Fruit fly (Drosophila melanogaster) whole organism, embryonic: ENCODE measurements around the gene CG33796.

Experiments
- Atf3 ChIP-seq: fragments of 200-800 bp; sonication (Bioruptor generic); optimal IDR thresholded peaks from 3 replicates; lab custom pipeline; 2016; ENCODE audit warnings: missing biosample characterization, missing genetic modification characterization
- Awh ChIP-seq: fragments of 200-800 bp; sonication (Bioruptor generic); IDR thresholded peaks from 2 replicates; pipeline ENCODE4, ENCODE4 v1.3.6; 2022; ENCODE audit warnings: missing biosample characterization, missing genetic modification characterization
- CG12104 ChIP-seq: fragments of 200-800 bp; sonication (Bioruptor generic); optimal IDR thresholded peaks from 3 replicates; lab custom pipeline; 2016; ENCODE audit warnings: missing biosample characterization, missing genetic modification characterization
- CG12236 ChIP-seq: fragments of 200-800 bp; sonication (Bioruptor generic); optimal IDR thresholded peaks from 2 replicates; lab custom pipeline; 2016; ENCODE audit warnings: missing biosample characterization, missing genetic modification characterization
- CG14441 ChIP-seq: fragments of 200-800 bp; sonication (Bioruptor generic); IDR thresholded peaks from 2 replicates; pipeline ENCODE4 v1.3.6; 2022; ENCODE audit warnings: missing biosample characterization, missing genetic modification characterization
- CG14860 ChIP-seq: fragments of 200-800 bp; sonication (Bioruptor generic); IDR thresholded peaks from 3 replicates; pipeline ENCODE4 v1.3.6; 2022; ENCODE audit warnings: missing biosample characterization, missing genetic modification characterization; ENCODE audit not compliant: partially characterized antibody
- CG15011 ChIP-seq: fragments of 200-800 bp; sonication (Bioruptor generic); optimal IDR thresholded peaks from 3 replicates; lab custom pipeline; 2018; ENCODE audit warnings: missing biosample characterization, mild to moderate bottlenecking, missing genetic modification characterization
- CG15514 ChIP-seq: fragments of 200-800 bp; sonication (Bioruptor generic); optimal IDR thresholded peaks from 3 replicates; lab custom pipeline; 2017; ENCODE audit warnings: missing biosample characterization, missing genetic modification characterization, mild to moderate bottlenecking, moderate library complexity, missing genetic modification reagents
- CG16779 ChIP-seq: fragments of 200-800 bp; sonication (Bioruptor generic); IDR thresholded peaks from 2 replicates; pipeline ENCODE4 v1.3.6; 2022; ENCODE audit warnings: missing biosample characterization, missing genetic modification characterization
- CG16813 ChIP-seq: fragments of 200-800 bp; sonication (Bioruptor generic); IDR thresholded peaks from 3 replicates; pipeline ENCODE4 v1.3.6; 2022; ENCODE audit warnings: missing biosample characterization, missing genetic modification characterization; ENCODE audit not compliant: partially characterized antibody
- CG17359 ChIP-seq: fragments of 200-800 bp; sonication (Bioruptor generic); optimal IDR thresholded peaks from 3 replicates; lab custom pipeline; 2018; ENCODE audit warnings: missing biosample characterization, mild to moderate bottlenecking, missing genetic modification characterization, moderate library complexity
- CG17612 ChIP-seq: fragments of 200-800 bp; sonication (Bioruptor generic); IDR thresholded peaks from 2 replicates; pipeline ENCODE4 v1.3.6; 2022; ENCODE audit warnings: missing biosample characterization, missing genetic modification characterization
- CG17912 ChIP-seq: fragments of 200-800 bp; sonication (Bioruptor generic); optimal IDR thresholded peaks from 2 replicates; lab custom pipeline; 2018; ENCODE audit warnings: missing biosample characterization, mild to moderate bottlenecking, missing genetic modification characterization
- CG18262 ChIP-seq: fragments of 200-800 bp; optimal IDR thresholded peaks from 3 replicates; lab custom pipeline; 2019; ENCODE audit warnings: missing biosample characterization, mild to moderate bottlenecking, missing genetic modification characterization, moderate library complexity
- CG2199 ChIP-seq: fragments of 200-800 bp; sonication (Bioruptor generic); IDR thresholded peaks from 3 replicates; pipeline ENCODE4 v1.3.6; 2022; ENCODE audit warnings: missing biosample characterization, missing genetic modification characterization
- CG2202 ChIP-seq: fragments of 200-800 bp; sonication (Bioruptor generic); optimal IDR thresholded peaks from 2 replicates; lab custom pipeline; 2018; ENCODE audit warnings: missing biosample characterization, mild to moderate bottlenecking, missing genetic modification characterization
- CG2712 ChIP-seq: fragments of 200-800 bp; optimal IDR thresholded peaks from 3 replicates; lab custom pipeline; 2019; ENCODE audit warnings: missing biosample characterization, mild to moderate bottlenecking, missing genetic modification characterization, moderate library complexity
- CG2889 ChIP-seq: fragments of 200-800 bp; sonication (Bioruptor generic); IDR thresholded peaks from 3 replicates; pipeline ENCODE4 v1.3.6; 2022; ENCODE audit warnings: missing biosample characterization, missing genetic modification characterization
- CG31388 ChIP-seq: fragments of 200-800 bp; sonication (Bioruptor generic); optimal IDR thresholded peaks from 2 replicates; lab custom pipeline; 2016; ENCODE audit warnings: missing biosample characterization, missing genetic modification characterization
- CG34376 ChIP-seq: fragments of 200-800 bp; sonication (Bioruptor generic); optimal IDR thresholded peaks from 2 replicates; lab custom pipeline; 2018; ENCODE audit warnings: missing biosample characterization, mild to moderate bottlenecking, missing genetic modification characterization
- CG4328 ChIP-seq: fragments of 200-800 bp; sonication (Bioruptor generic); optimal IDR thresholded peaks from 3 replicates; lab custom pipeline; 2017; ENCODE audit warnings: missing biosample characterization, missing genetic modification reagents, missing genetic modification characterization
- CG43689 ChIP-seq: fragments of 200-800 bp; sonication (Bioruptor generic); IDR thresholded peaks from 2 replicates; pipeline ENCODE4 v1.3.6; 2022; ENCODE audit warnings: missing biosample characterization, missing genetic modification characterization
- CG5953 ChIP-seq: fragments of 200-800 bp; sonication (Bioruptor generic); IDR thresholded peaks from 2 replicates; pipeline ENCODE4 v1.3.6; 2022; ENCODE audit warnings: missing biosample characterization, missing genetic modification characterization
- CG6854 ChIP-seq: fragments of 200-800 bp; sonication (Bioruptor generic); optimal IDR thresholded peaks from 3 replicates; lab custom pipeline; 2017; ENCODE audit warnings: missing biosample characterization, mild to moderate bottlenecking, missing genetic modification characterization
- CG7928 ChIP-seq: fragments of 200-800 bp; sonication (Bioruptor generic); optimal IDR thresholded peaks from 2 replicates; lab custom pipeline; 2017; ENCODE audit warnings: missing biosample characterization, mild to moderate bottlenecking, missing genetic modification characterization
- CG8765 ChIP-seq: fragments of 200-800 bp; sonication (Bioruptor generic); IDR thresholded peaks from 2 replicates; pipeline ENCODE4 v1.3.6; 2022; ENCODE audit warnings: missing biosample characterization, missing genetic modification characterization
- CTCF ChIP-seq: fragments of 200-800 bp; sonication (Bioruptor generic); optimal IDR thresholded peaks from 2 replicates; lab custom pipeline; 2017; ENCODE audit warnings: missing biosample characterization, mild to moderate bottlenecking, missing genetic modification characterization, moderate library complexity
- Camta ChIP-seq: fragments of 200-800 bp; sonication (Bioruptor generic); optimal IDR thresholded peaks from 2 replicates; lab custom pipeline; 2016; ENCODE audit warnings: missing biosample characterization, missing genetic modification characterization
- Chrac-16 ChIP-seq: fragments of 200-800 bp; sonication (Bioruptor generic); optimal IDR thresholded peaks from 3 replicates; lab custom pipeline; 2016; ENCODE audit warnings: missing biosample characterization, missing genetic modification characterization
- CkIIα-i1 ChIP-seq: fragments of 200-800 bp; sonication (Bioruptor generic); IDR thresholded peaks from 2 replicates; pipeline ENCODE4 v1.3.6; 2022; ENCODE audit warnings: missing biosample characterization, missing genetic modification characterization
- Fer3 ChIP-seq: fragments of 200-800 bp; sonication (Bioruptor generic); optimal IDR thresholded peaks from 2 replicates; lab custom pipeline; 2018; ENCODE audit warnings: missing biosample characterization, mild to moderate bottlenecking, missing genetic modification characterization, moderate library complexity
- GATAe ChIP-seq: fragments of 200-800 bp; sonication (Bioruptor generic); conservative IDR thresholded peaks from 2 replicates; pipeline ENCODE4 v1.3.6; 2022; ENCODE audit warnings: missing biosample characterization, missing genetic modification characterization
- Gsc ChIP-seq: fragments of 200-800 bp; sonication (Bioruptor generic); IDR thresholded peaks from 2 replicates; pipeline ENCODE4 v1.3.6; 2022; ENCODE audit warnings: missing biosample characterization, missing genetic modification characterization
- Gug ChIP-seq: fragments of 200-800 bp; sonication (Bioruptor generic); IDR thresholded peaks from 4 replicates; pipeline ENCODE4 v1.3.6; 2022; ENCODE audit warnings: missing biosample characterization, missing genetic modification characterization
- Lim3 ChIP-seq: fragments of 200-800 bp; sonication (Bioruptor generic); IDR thresholded peaks from 2 replicates; pipeline ENCODE4 v1.3.6; 2022; ENCODE audit warnings: missing biosample characterization, missing genetic modification characterization
- MESR4 ChIP-seq: fragments of 200-800 bp; sonication (Bioruptor generic); optimal IDR thresholded peaks from 2 replicates; lab custom pipeline; 2018; ENCODE audit warnings: missing biosample characterization, mild to moderate bottlenecking, missing genetic modification characterization, moderate library complexity
- Stat92E ChIP-seq, 3 experiments: fragments of >200 bp in 2 of 3; fragments of 200-800 bp in 1 of 3; sonication (Bioruptor generic) in 1 of 3; optimal IDR thresholded peaks; 2 replicates each; lab custom pipeline; 2017 to 2019; ENCODE audit warnings: missing biosample characterization in 3 of 3, missing genetic modification characterization in 3 of 3, mild to moderate bottlenecking in 1 of 3, moderate library complexity in 1 of 3
- ac ChIP-seq: fragments of 200-800 bp; sonication (Bioruptor generic); optimal IDR thresholded peaks from 3 replicates; lab custom pipeline; 2017; ENCODE audit warnings: missing biosample characterization, mild to moderate bottlenecking, missing genetic modification characterization
- bcd ChIP-seq: fragments of 200-800 bp; sonication (Bioruptor generic); optimal IDR thresholded peaks from 2 replicates; lab custom pipeline; 2017; ENCODE audit warnings: missing biosample characterization, mild to moderate bottlenecking, missing genetic modification characterization
- croc ChIP-seq: fragments of 200-800 bp; sonication (Bioruptor generic); conservative IDR thresholded peaks from 3 replicates; pipeline ENCODE4 v1.3.6; 2022; ENCODE audit warnings: missing biosample characterization, missing genetic modification characterization
- dmrt99B ChIP-seq: fragments of 200-800 bp; sonication (Bioruptor generic); optimal IDR thresholded peaks from 2 replicates; lab custom pipeline; 2018; ENCODE audit warnings: missing biosample characterization, mild to moderate bottlenecking, missing genetic modification characterization, moderate library complexity
- en ChIP-seq: fragments of 200-800 bp; sonication (Bioruptor generic); optimal IDR thresholded peaks from 2 replicates; lab custom pipeline; 2016; ENCODE audit warnings: missing biosample characterization, missing genetic modification characterization
- grau ChIP-seq: fragments of 200-800 bp; optimal IDR thresholded peaks from 3 replicates; lab custom pipeline; 2019; ENCODE audit warnings: missing biosample characterization, mild to moderate bottlenecking, missing genetic modification characterization, moderate library complexity
- ham ChIP-seq: fragments of 200-800 bp; sonication (Bioruptor generic); IDR thresholded peaks from 2 replicates; pipeline ENCODE4 v1.3.6; 2022; ENCODE audit warnings: missing biosample characterization, missing genetic modification characterization
- kah ChIP-seq: fragments of 200-800 bp; sonication (Bioruptor generic); optimal IDR thresholded peaks from 2 replicates; lab custom pipeline; 2018; ENCODE audit warnings: missing biosample characterization, mild to moderate bottlenecking, missing genetic modification characterization
- mld ChIP-seq: fragments of 200-800 bp; sonication (Bioruptor generic); IDR thresholded peaks from 3 replicates; pipeline ENCODE4 v1.3.6; 2022; ENCODE audit warnings: missing biosample characterization, missing genetic modification characterization; ENCODE audit not compliant: partially characterized antibody
- repo ChIP-seq: fragments of 200-800 bp; sonication (Bioruptor generic); optimal IDR thresholded peaks from 2 replicates; lab custom pipeline; 2016; ENCODE audit warnings: missing biosample characterization, missing genetic modification characterization
- slou ChIP-seq: fragments of 200-800 bp; sonication (Bioruptor generic); optimal IDR thresholded peaks from 3 replicates; lab custom pipeline; 2016; ENCODE audit warnings: missing biosample characterization, missing genetic modification characterization
- stwl ChIP-seq: fragments of 200-800 bp; sonication (Bioruptor generic); optimal IDR thresholded peaks from 3 replicates; lab custom pipeline; 2018; ENCODE audit warnings: missing biosample characterization, mild to moderate bottlenecking, missing genetic modification characterization, moderate library complexity
- tio ChIP-seq: fragments of 200-800 bp; sonication (Bioruptor generic); optimal IDR thresholded peaks from 2 replicates; lab custom pipeline; 2017; ENCODE audit warnings: missing biosample characterization, missing genetic modification characterization, inconsistent platforms

Gene CG33796

DNA sequence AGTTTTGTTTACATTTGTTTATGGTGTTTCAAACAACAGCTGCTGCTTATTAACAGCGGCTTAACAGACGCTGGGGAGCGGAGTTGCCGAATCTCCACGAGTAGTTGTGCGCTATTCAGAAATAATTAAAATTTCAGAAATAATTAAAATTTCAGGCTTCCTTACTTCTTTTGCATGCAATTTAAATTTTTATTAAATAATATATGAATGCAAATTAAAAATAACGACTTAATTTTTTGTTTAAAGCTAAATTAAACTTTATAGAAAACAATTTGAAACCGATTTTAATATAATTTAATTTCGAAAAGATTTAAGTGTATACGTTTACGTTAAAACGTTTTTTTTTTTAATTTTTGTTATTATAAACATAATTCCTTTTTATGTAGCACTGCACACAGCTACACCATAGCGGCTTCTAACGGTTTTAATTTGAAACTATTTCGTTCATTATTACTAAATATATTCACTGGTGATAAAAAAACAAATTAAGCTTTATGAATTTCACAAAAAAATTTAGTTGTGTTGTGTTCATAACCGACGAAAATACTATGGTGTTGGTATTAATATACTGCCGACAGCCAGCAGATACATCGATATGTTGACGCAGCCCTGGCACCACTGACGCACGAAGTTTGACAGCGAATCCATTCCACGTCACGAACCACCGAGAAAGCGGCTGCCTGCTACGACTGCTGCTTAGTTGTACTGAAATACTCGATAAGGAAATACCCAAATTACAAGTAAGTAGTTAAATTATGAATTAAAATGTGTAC, 40.7 kb downstream of the CG33796 start, which contains the start of gene SsRbeta (continued):
- peak; percentile 14 for TF ChIP-seq CG2712 (tag; lab: Kevin White, UChicago)
- no peak for TF ChIP-seq Camta (GFP tag; lab: Kevin White, UChicago)
- TF ChIP-seq CG4328 (GFP tag; lab: Kevin White, UChicago): peak; percentile 44
- no peak for TF ChIP-seq CG17359
- peak; percentile 43 for TF ChIP-seq CG18262 (tag; lab: Kevin White, UChicago)
- no peak for TF ChIP-seq ham (GFP tag; lab: Robert Waterston, UW)
- no peak for TF ChIP-seq CG15011 (GFP tag; lab: Kevin White, UChicago)
- TF ChIP-seq Chrac-16: no peak
- peak; percentile 7 for TF ChIP-seq Fer3 (tag; lab: Kevin White, UChicago)
- TF ChIP-seq CTCF: peak; percentile 3
- peak; percentile 45 for TF ChIP-seq CG12104 (GFP tag; lab: Kevin White, UChicago)
- peak; percentile 37; the same call in 1 of the 2 replicates for TF ChIP-seq CG17612 (GFP tag; lab: Robert Waterston, UW)
- TF ChIP-seq Stat92E (GFP tag; optimal IDR thresholded peaks at IDR 0.05; lab: Kevin White, UChicago): no peak
- TF ChIP-seq bcd (GFP tag; lab: Kevin White, UChicago): no peak
- peak; percentile 76 for TF ChIP-seq Awh (GFP tag; lab: Robert Waterston, UW)
- no peak for TF ChIP-seq CG34376 (GFP tag; lab: Kevin White, UChicago)
- TF ChIP-seq GATAe (GFP tag; lab: Robert Waterston, UW): no peak
- no peak for TF ChIP-seq CkIIα-i1 (GFP tag; lab: Robert Waterston, UW)
- TF ChIP-seq CG8765: no peak
- no peak for TF ChIP-seq croc (GFP tag; lab: Robert Waterston, UW)
- peak; percentile 69 for TF ChIP-seq CG16813 (GFP tag; lab: Robert Waterston, UW)
- no peak; the same call in 1 of the 2 replicates for TF ChIP-seq CG5953 (GFP tag; lab: Robert Waterston, UW)
- TF ChIP-seq grau (tag; lab: Kevin White, UChicago): no peak
- peak; percentile 55 for TF ChIP-seq CG17912 (GFP tag; lab: Kevin White, UChicago)
- no peak for TF ChIP-seq Gsc (GFP tag; lab: Robert Waterston, UW)
- no peak for TF ChIP-seq en (GFP tag; lab: Kevin White, UChicago)
- no peak for TF ChIP-seq CG6854 (GFP tag; lab: Kevin White, UChicago)
- peak; percentile 2 for TF ChIP-seq Atf3 (GFP tag; lab: Kevin White, UChicago)
- peak; percentile 94 for TF ChIP-seq MESR4 (GFP tag; lab: Kevin White, UChicago)
- peak; percentile 95 for TF ChIP-seq CG7928 (GFP tag; lab: Kevin White, UChicago)
- TF ChIP-seq CG16779 (GFP tag; lab: Robert Waterston, UW): peak; percentile 46; the same call in 1 of the 2 replicates
- peak; percentile 79 for TF ChIP-seq CG15514 (GFP tag; lab: Kevin White, UChicago)
- no peak for TF ChIP-seq slou (GFP tag; lab: Kevin White, UChicago)
- TF ChIP-seq Lim3: no peak
- TF ChIP-seq stwl (tag; lab: Kevin White, UChicago): peak; percentile 61
- TF ChIP-seq CG2202 (tag; lab: Kevin White, UChicago): no peak
- TF ChIP-seq CG14860: peak; percentile 43; the same call in 2 of the 3 replicates
- no peak for TF ChIP-seq kah (GFP tag; lab: Kevin White, UChicago)
- no peak for TF ChIP-seq CG43689 (GFP tag; lab: Robert Waterston, UW)
- peak; percentile 43 for TF ChIP-seq CG14441 (GFP tag; lab: Robert Waterston, UW)
- no peak for TF ChIP-seq ac (GFP tag; lab: Kevin White, UChicago)
- peak; percentile 3; the same call in 1 of the 3 replicates for TF ChIP-seq CG2889
- TF ChIP-seq repo (GFP tag; lab: Kevin White, UChicago): no peak
- peak; percentile 71 for TF ChIP-seq Gug (GFP tag; lab: Robert Waterston, UW)
- no peak for TF ChIP-seq CG12236 (GFP tag; lab: Kevin White, UChicago)
- TF ChIP-seq tio: peak; percentile 33
- TF ChIP-seq CG31388 (GFP tag; lab: Kevin White, UChicago): no peak
- TF ChIP-seq dmrt99B (tag; lab: Kevin White, UChicago): peak; percentile 13
- TF ChIP-seq CG2199 (GFP tag; lab: Robert Waterston, UW): 0 out of 3 replicates have a peak, but pooled peaks have one; percentile 17
- no peak for TF ChIP-seq mld (GFP tag; lab: Robert Waterston, UW)
